Worm (Caenorhabditis elegans) whole organism, L1 larva: ENCODE measurements around the gene sqv-6.

Experiments
- C16A3.4 ChIP-seq: fragments of 150-350 bp; optimal IDR thresholded peaks from 2 replicates; lab custom pipeline; 2014; ENCODE audit warnings: missing biosample characterization, missing genetic modification characterization
- F16B12.6 ChIP-seq: fragments of 150-350 bp; optimal IDR thresholded peaks from 2 replicates; lab custom pipeline; 2014; ENCODE audit warnings: missing biosample characterization, missing genetic modification characterization
- blmp-1 ChIP-seq: fragments of 150-350 bp; optimal IDR thresholded peaks from 2 replicates; lab custom pipeline; 2014; ENCODE audit warnings: missing biosample characterization, missing genetic modification characterization
- ceh-8 ChIP-seq: fragments of 200-800 bp; sonication (Bioruptor generic); optimal IDR thresholded peaks from 2 replicates; lab custom pipeline; 2018; ENCODE audit warnings: mild to moderate bottlenecking, missing genetic modification characterization, moderate library complexity, missing compliant biosample characterization
- ceh-88 ChIP-seq: fragments of 200-800 bp; sonication (Bioruptor generic); IDR thresholded peaks from 2 replicates; pipeline ENCODE4 v1.3.6; 2022; ENCODE audit warnings: missing genetic modification characterization, missing compliant biosample characterization
- ceh-90 ChIP-seq: sonication (generic microtip); optimal IDR thresholded peaks from 2 replicates; lab custom pipeline; 2016; ENCODE audit warnings: missing genetic modification characterization, missing compliant biosample characterization
- ces-1 ChIP-seq: fragments of 150-350 bp; optimal IDR thresholded peaks from 2 replicates; lab custom pipeline; 2014; ENCODE audit warnings: missing biosample characterization, missing genetic modification reagents, missing genetic modification characterization
- dpl-1 ChIP-seq, 3 experiments: fragments of 150-350 bp in 2 of 3; sonication (generic microtip) in 1 of 3; optimal IDR thresholded peaks; 2 replicates each; lab custom pipeline; 2014 to 2017; ENCODE audit warnings: missing biosample characterization in 3 of 3, missing genetic modification characterization in 3 of 3, missing genetic modification reagents in 3 of 3
- dsc-1 ChIP-seq: sonication (generic microtip); optimal IDR thresholded peaks from 2 replicates; lab custom pipeline; 2016; ENCODE audit warnings: mild to moderate bottlenecking, missing genetic modification characterization, missing compliant biosample characterization
- efl-1 ChIP-seq, 4 experiments: fragments of 150-350 bp; optimal IDR thresholded peaks in 3 of 4; peaks in 1 of 4; 1 replicate in 1 of 4; 2 replicates in 3 of 4; lab custom pipeline; 2014; ENCODE audit warnings: missing biosample characterization in 2 of 4, missing genetic modification characterization in 2 of 4, missing genetic modification reagents in 2 of 4
- efl-3 ChIP-seq: fragments of 200-800 bp; sonication (Bioruptor generic); optimal IDR thresholded peaks from 2 replicates; lab custom pipeline; 2018; ENCODE audit warnings: mild to moderate bottlenecking, missing genetic modification characterization, missing compliant biosample characterization
- egl-13 ChIP-seq: sonication (generic microtip); optimal IDR thresholded peaks from 2 replicates; lab custom pipeline; 2016; ENCODE audit warnings: missing genotype, missing genetic modification reagents, missing genetic modification characterization, missing compliant biosample characterization
- elt-2 ChIP-seq: sonication (generic microtip); optimal IDR thresholded peaks from 2 replicates; lab custom pipeline; 2016; ENCODE audit warnings: missing genetic modification characterization, mild to moderate bottlenecking, inconsistent platforms, missing compliant biosample characterization, missing genetic modification reagents
- ets-5 ChIP-seq: fragments of 200-800 bp; sonication (Bioruptor generic); IDR thresholded peaks from 2 replicates; pipeline ENCODE4 v1.3.6; 2022; ENCODE audit warnings: missing genetic modification characterization, missing compliant biosample characterization
- fos-1 ChIP-seq: fragments of 150-350 bp; optimal IDR thresholded peaks from 2 replicates; lab custom pipeline; 2014; ENCODE audit warnings: missing biosample characterization, missing genetic modification characterization
- hlh-17 ChIP-seq: fragments of 200-800 bp; sonication (Bioruptor generic); optimal IDR thresholded peaks from 2 replicates; lab custom pipeline; 2018; ENCODE audit warnings: missing genetic modification characterization, mild to moderate bottlenecking, missing compliant biosample characterization, moderate library complexity, borderline replicate concordance
- jun-1 ChIP-seq: fragments of 150-350 bp; optimal IDR thresholded peaks from 2 replicates; lab custom pipeline; 2014; ENCODE audit warnings: missing biosample characterization, missing genetic modification reagents, missing genetic modification characterization
- lin-13 ChIP-seq: fragments of 150-350 bp; optimal IDR thresholded peaks from 2 replicates; lab custom pipeline; 2014; ENCODE audit warnings: missing biosample characterization, missing genetic modification reagents, missing genetic modification characterization
- lin-15B ChIP-seq: fragments of 150-350 bp; sonication (generic microtip); optimal IDR thresholded peaks from 3 replicates; lab custom pipeline; 2014; ENCODE audit warnings: missing biosample characterization, missing genetic modification characterization
- lin-35 ChIP-seq, 2 experiments: fragments of 150-350 bp; optimal IDR thresholded peaks; 2 replicates each; lab custom pipeline; 2014; ENCODE audit warnings: missing biosample characterization in 2 of 2, missing genetic modification characterization in 2 of 2, missing genetic modification reagents in 2 of 2
- lir-3 ChIP-seq: sonication (generic microtip); optimal IDR thresholded peaks from 2 replicates; lab custom pipeline; 2016; ENCODE audit warnings: mild to moderate bottlenecking, missing genetic modification characterization, moderate library complexity, missing compliant biosample characterization; ENCODE audit not compliant: poor library complexity
- lsy-2 ChIP-seq, 2 experiments: fragments of 150-350 bp; optimal IDR thresholded peaks; 2 replicates each; lab custom pipeline; 2014; ENCODE audit warnings: missing biosample characterization in 2 of 2, missing genetic modification characterization in 2 of 2
- mab-9 ChIP-seq: fragments of 200-800 bp; sonication (Bioruptor generic); IDR thresholded peaks from 2 replicates; pipeline ENCODE4 v1.3.6; 2022; ENCODE audit warnings: missing genetic modification reagents, missing genetic modification characterization, missing compliant biosample characterization
- nhr-11 ChIP-seq: fragments of 150-350 bp; optimal IDR thresholded peaks from 2 replicates; lab custom pipeline; 2014; ENCODE audit warnings: missing biosample characterization, missing genetic modification characterization
- nhr-12 ChIP-seq: sonication (generic microtip); optimal IDR thresholded peaks from 2 replicates; lab custom pipeline; 2017; ENCODE audit warnings: missing biosample characterization, missing genetic modification characterization
- nhr-20 ChIP-seq: sonication (generic microtip); optimal IDR thresholded peaks from 2 replicates; lab custom pipeline; 2016; ENCODE audit warnings: mild to moderate bottlenecking, missing genetic modification characterization, missing compliant biosample characterization
- nhr-237 ChIP-seq: fragments of 150-350 bp; optimal IDR thresholded peaks from 2 replicates; lab custom pipeline; 2014; ENCODE audit warnings: missing biosample characterization, missing genetic modification characterization
- nhr-71 ChIP-seq: sonication (generic microtip); optimal IDR thresholded peaks from 2 replicates; lab custom pipeline; 2016; ENCODE audit warnings: mild to moderate bottlenecking, missing genetic modification characterization, moderate library complexity, missing compliant biosample characterization
- nhr-76 ChIP-seq: sonication (generic microtip); optimal IDR thresholded peaks from 2 replicates; lab custom pipeline; 2017; ENCODE audit warnings: missing biosample characterization, missing genetic modification characterization
- nhr-90 ChIP-seq: sonication (generic microtip); optimal IDR thresholded peaks from 2 replicates; lab custom pipeline; 2016; ENCODE audit warnings: mild to moderate bottlenecking, missing genetic modification characterization, missing compliant biosample characterization; ENCODE audit not compliant: poor library complexity
- pag-3 ChIP-seq: sonication (generic microtip); optimal IDR thresholded peaks from 2 replicates; lab custom pipeline; 2017; ENCODE audit warnings: missing genetic modification characterization, mild to moderate bottlenecking, missing compliant biosample characterization, antibody characterized with exemption, borderline replicate concordance; ENCODE audit not compliant: insufficient read depth
- pax-3 ChIP-seq: fragments of 200-800 bp; sonication (Bioruptor generic); optimal IDR thresholded peaks from 2 replicates; lab custom pipeline; 2018; ENCODE audit warnings: mild to moderate bottlenecking, missing genetic modification characterization, moderate library complexity, missing compliant biosample characterization
- skn-1 ChIP-seq: fragments of 150-350 bp; optimal IDR thresholded peaks from 2 replicates; lab custom pipeline; 2014; ENCODE audit warnings: missing biosample characterization, missing genetic modification characterization
- sox-4 ChIP-seq: sonication (generic microtip); optimal IDR thresholded peaks from 2 replicates; lab custom pipeline; 2016; ENCODE audit warnings: missing genetic modification characterization, missing compliant biosample characterization
- swsn-7 ChIP-seq: sonication (generic microtip); optimal IDR thresholded peaks from 2 replicates; lab custom pipeline; 2016; ENCODE audit warnings: missing genetic modification characterization, missing compliant biosample characterization
- tlp-1 ChIP-seq: fragments of 150-350 bp; optimal IDR thresholded peaks from 2 replicates; lab custom pipeline; 2014; ENCODE audit warnings: missing biosample characterization, missing genetic modification characterization
- unc-130 ChIP-seq: fragments of 150-350 bp; optimal IDR thresholded peaks from 2 replicates; lab custom pipeline; 2017; ENCODE audit warnings: missing biosample characterization, missing genetic modification characterization, inconsistent platforms
- unc-30 ChIP-seq: sonication (generic microtip); optimal IDR thresholded peaks from 2 replicates; lab custom pipeline; 2017; ENCODE audit warnings: missing biosample characterization, missing genetic modification characterization
- xbp-1 ChIP-seq: sonication (generic microtip); optimal IDR thresholded peaks from 2 replicates; lab custom pipeline; 2016; ENCODE audit warnings: missing genetic modification characterization, missing compliant biosample characterization
- ztf-11 ChIP-seq, 2 experiments: sonication (generic microtip); optimal IDR thresholded peaks; 2 replicates each; lab custom pipeline; 2016 to 2017; ENCODE audit warnings: missing genetic modification characterization in 2 of 2, missing biosample characterization in 1 of 2, missing compliant biosample characterization in 1 of 2
- ztf-4 ChIP-seq: fragments of 150-350 bp; optimal IDR thresholded peaks from 2 replicates; lab custom pipeline; 2014; ENCODE audit warnings: missing biosample characterization, missing genetic modification characterization

The sqv-6 gene

DNA sequence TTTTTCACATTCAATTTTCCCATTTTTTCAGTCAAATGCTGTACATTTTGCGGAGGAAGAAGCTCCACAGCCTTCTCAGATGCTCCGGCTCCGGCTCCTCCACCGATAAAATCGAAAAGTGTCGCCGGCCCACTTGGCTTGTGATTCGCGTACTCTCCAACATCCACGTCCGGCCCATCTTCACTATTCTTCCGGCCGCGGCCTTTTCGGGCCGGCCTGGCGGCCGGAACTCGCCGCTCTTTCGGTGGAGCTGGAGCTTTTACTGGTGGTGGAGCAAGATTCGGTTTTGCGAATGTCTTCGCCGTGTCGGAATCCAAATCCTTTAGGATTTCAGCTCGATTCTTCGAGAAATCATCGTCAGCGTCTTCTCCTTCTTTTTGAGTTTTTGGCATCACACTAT, 22.0 kb downstream of the sqv-6 start:
- TF ChIP-seq ceh-8 (GFP tag; lab: Kevin White, UChicago) (no peak), nhr-20 (no peak), ets-5 (GFP tag; lab: Robert Waterston, UW) (no peak), pax-3 (tag; lab: Kevin White, UChicago) (no peak), skn-1 (no peak), nhr-71 (tag; lab: Kevin White, UChicago) (no peak), ceh-90 (tag; lab: Kevin White, UChicago) (no peak), tlp-1 (no peak), lin-35 (GFP tag; optimal IDR thresholded peaks at IDR 0.05; lab: Kevin White, UChicago) (no peak), F16B12.6 (tag; lab: Kevin White, UChicago) (no peak), dsc-1 (tag; lab: Kevin White, UChicago) (no peak), swsn-7 (tag; lab: Kevin White, UChicago) (no peak), C16A3.4 (tag; lab: Kevin White, UChicago) (no peak), jun-1 (tag; lab: Kevin White, UChicago) (no peak)

- TF ChIP-seq F16B12.6 (tag; lab: Kevin White, UChicago) (no peak), egl-13 (tag; lab: Kevin White, UChicago) (no peak), hlh-17 (GFP tag; lab: Kevin White, UChicago) (no peak), blmp-1 (no peak), fos-1 (tag; lab: Kevin White, UChicago) (no peak), lir-3 (no peak), lin-13 (GFP tag; lab: Kevin White, UChicago) (no peak), elt-2 (no peak), dpl-1 (GFP tag; optimal IDR thresholded peaks at IDR 0.05; lab: Kevin White, UChicago) (no peak), ztf-11 (tag; optimal IDR thresholded peaks at IDR 0.05; lab: Kevin White, UChicago) (no peak), nhr-71 (tag; lab: Kevin White, UChicago) (no peak), skn-1 (no peak), nhr-12 (tag; lab: Kevin White, UChicago) (no peak), xbp-1 (tag; lab: Kevin White, UChicago) (no peak), lsy-2 (tag; optimal IDR thresholded peaks at IDR 0.05; lab: Kevin White, UChicago) (no peak), nhr-76 (tag; lab: Kevin White, UChicago) (no peak), nhr-20 (no peak), efl-1 (optimal IDR thresholded peaks at IDR 0.05; lab: Kevin White, UChicago) (no peak), efl-1 (GFP tag; optimal IDR thresholded peaks at IDR 0.05 in 1 of 2; lab: Kevin White, UChicago) (no peak), unc-130 (tag; lab: Kevin White, UChicago) (no peak), ces-1 (GFP tag; lab: Kevin White, UChicago) (no peak)
These were observed 25.2 kb downstream of the sqv-6 start for ce11 chrV:939341-939740.

DNA sequence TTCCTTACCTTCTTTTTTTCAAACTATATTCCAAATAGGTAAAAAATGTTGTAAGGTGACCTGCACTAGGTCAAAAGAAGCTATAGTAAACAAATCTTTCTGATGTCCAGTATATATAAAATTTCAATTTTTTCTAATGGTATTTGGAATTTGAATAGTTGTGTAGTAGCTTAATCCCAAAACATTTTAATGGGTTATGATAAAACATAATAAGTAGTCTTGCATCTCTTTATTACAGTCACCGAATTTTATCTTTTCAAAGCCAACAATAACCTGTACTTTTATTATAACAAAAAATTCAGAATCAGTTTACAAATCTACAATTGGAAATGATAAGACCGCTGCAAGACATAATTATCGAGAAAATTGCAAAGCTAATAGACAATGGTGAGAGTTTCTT, 47.1 kb downstream of the sqv-6 start, which contains the start of gene H24K24.2:
TSS of gene H24K24.2 (plus strand) at position 301 of the 400 bp plus-strand sequence.
- no peak for TF ChIP-seq lsy-2 (tag; optimal IDR thresholded peaks at IDR 0.05; lab: Kevin White, UChicago)
- TF ChIP-seq skn-1: no peak
- no peak for TF ChIP-seq lin-13 (GFP tag; lab: Kevin White, UChicago)
- no peak for TF ChIP-seq sox-4 (tag; lab: Kevin White, UChicago)
- TF ChIP-seq ztf-4 (tag; lab: Kevin White, UChicago): no peak
- TF ChIP-seq egl-13 (tag; lab: Kevin White, UChicago): no peak
- TF ChIP-seq efl-3 (GFP tag; lab: Kevin White, UChicago): no peak
- TF ChIP-seq nhr-90 (tag; lab: Kevin White, UChicago): no peak
- TF ChIP-seq blmp-1: no peak
- no peak for TF ChIP-seq C16A3.4 (tag; lab: Kevin White, UChicago)
- TF ChIP-seq mab-9: no peak

DNA sequence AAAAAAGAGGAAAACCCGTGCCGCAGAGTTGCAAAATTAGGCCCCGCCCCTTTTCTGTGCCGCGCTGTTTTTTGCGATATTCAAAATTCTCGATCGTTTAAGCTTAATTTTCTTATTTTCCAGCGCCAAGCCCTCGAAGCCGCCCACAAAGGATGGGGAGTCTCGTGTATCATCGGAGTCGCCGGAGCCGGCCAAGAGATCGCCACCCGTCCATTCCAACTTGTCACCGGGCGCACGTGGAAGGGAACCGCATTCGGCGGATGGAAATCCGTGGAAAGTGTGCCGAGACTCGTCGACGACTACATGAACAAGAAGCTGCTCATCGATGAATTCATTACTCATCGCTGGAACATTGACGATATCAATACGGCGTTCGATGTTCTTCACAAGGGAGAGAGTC, 48.9 kb downstream of the sqv-6 start:
- TF ChIP-seq pax-3 (tag; lab: Kevin White, UChicago) (no peak), mab-9 (no peak), egl-13 (tag; lab: Kevin White, UChicago) (no peak), lir-3 (no peak), ces-1 (GFP tag; lab: Kevin White, UChicago) (no peak), nhr-11 (no peak), ceh-88 (GFP tag; lab: Robert Waterston, UW) (no peak), unc-30 (tag; lab: Kevin White, UChicago) (no peak), nhr-237 (tag; lab: Kevin White, UChicago) (no peak), nhr-12 (tag; lab: Kevin White, UChicago) (no peak), ceh-8 (GFP tag; lab: Kevin White, UChicago) (no peak), lin-15B (no peak), pag-3 (tag; lab: Kevin White, UChicago) (no peak)
- TF ChIP-seq, all 84 proteins: peak for 0
